Fruit fly (Drosophila melanogaster): ENCODE results near the gene GckIII.

GckIII gene

DNA sequence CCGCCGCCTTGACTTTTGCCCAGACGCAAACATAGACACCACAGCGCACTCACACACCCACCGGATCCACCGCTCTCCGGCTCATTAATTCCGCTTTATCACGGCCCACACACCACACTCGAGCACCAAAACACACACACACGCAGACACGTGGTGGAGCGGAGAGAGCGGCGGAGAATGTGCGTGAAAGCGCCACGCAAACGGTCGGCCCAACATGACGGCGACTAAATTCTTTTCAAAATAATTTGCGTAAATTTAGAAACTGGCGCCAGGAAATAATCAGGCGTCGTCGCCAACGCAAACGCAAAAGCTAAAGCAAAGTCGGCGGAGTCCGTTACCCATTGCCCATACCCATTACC is 25.5 kb upstream of the GckIII start:
- TF ChIP-seq Vsx2 (GFP tag; optimal IDR thresholded peaks at IDR 0.05; ENCODE audit: partially characterized antibody) (no peak), dl (GFP tag; optimal IDR thresholded peaks at IDR 0.05; ENCODE audit: insufficient read depth in 1 of 2, partially characterized antibody in 2 of 2) (peak in 1 of 2 experiments; percentile 27), N (GFP tag; optimal IDR thresholded peaks at IDR 0.05) (no peak), Hr83 (GFP tag; optimal IDR thresholded peaks at IDR 0.05; ENCODE audit: poor library complexity, severe bottlenecking) (no peak), fru (GFP tag; optimal IDR thresholded peaks at IDR 0.05) (no peak), h (GFP tag; optimal IDR thresholded peaks at IDR 0.05) (no peak), usp (GFP tag; optimal IDR thresholded peaks at IDR 0.05) (no peak), CrebA (GFP tag; optimal IDR thresholded peaks at IDR 0.05; ENCODE audit: borderline replicate concordance) (no peak), CG9705 (GFP tag; optimal IDR thresholded peaks at IDR 0.05) (no peak), foxo (GFP tag; optimal IDR thresholded peaks at IDR 0.05) (no peak), Dif (GFP tag; optimal IDR thresholded peaks at IDR 0.05; ENCODE audit: partially characterized antibody) (peak; percentile 34), psq (GFP tag; optimal IDR thresholded peaks at IDR 0.05) (no peak), Myc (optimal IDR thresholded peaks at IDR 0.05) (no peak), Jra (GFP tag; optimal IDR thresholded peaks at IDR 0.05) (no peak)

DNA sequence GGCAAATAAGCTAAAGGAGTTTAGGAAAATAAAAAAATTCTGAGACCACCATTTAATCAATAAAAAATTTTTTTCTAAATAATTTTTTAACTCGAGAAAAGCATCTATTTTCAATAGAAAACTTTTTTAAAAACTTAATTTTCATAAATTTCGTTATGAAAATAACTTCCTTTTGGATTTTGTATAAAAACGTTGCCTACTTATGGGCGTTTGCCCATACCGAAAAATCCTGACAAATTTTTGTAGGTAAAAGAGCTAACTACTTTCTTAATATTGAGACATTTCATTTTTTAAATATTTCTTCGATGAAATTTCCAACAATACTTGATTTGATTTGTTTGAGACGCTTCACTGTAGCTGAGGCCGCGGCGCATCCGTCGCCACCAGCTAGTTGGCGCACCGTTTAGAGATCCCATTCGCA is 25.1 kb upstream of the GckIII start:
- TF ChIP-seq ey (GFP tag; optimal IDR thresholded peaks at IDR 0.05) (peak; percentile 31), Rel (GFP tag; optimal IDR thresholded peaks at IDR 0.05) (no peak), Rel (tag; optimal IDR thresholded peaks at IDR 0.05) (no peak), Hr78 (GFP tag; optimal IDR thresholded peaks at IDR 0.05) (no peak), tai (GFP tag; optimal IDR thresholded peaks at IDR 0.05) (no peak), psq (GFP tag; optimal IDR thresholded peaks at IDR 0.05) (peak; percentile 12), dl (GFP tag; optimal IDR thresholded peaks at IDR 0.05; ENCODE audit: insufficient read depth in 1 of 2, partially characterized antibody in 2 of 2) (no peak), Dfd (GFP tag; optimal IDR thresholded peaks at IDR 0.05) (no peak), br (GFP tag; optimal IDR thresholded peaks at IDR 0.05) (no peak), sv (GFP tag; optimal IDR thresholded peaks at IDR 0.05) (peak; percentile 32), Hr83 (GFP tag; optimal IDR thresholded peaks at IDR 0.05; ENCODE audit: poor library complexity, severe bottlenecking) (no peak), CG9705 (GFP tag; optimal IDR thresholded peaks at IDR 0.05) (no peak), pan (optimal IDR thresholded peaks at IDR 0.05) (no peak), Myc (optimal IDR thresholded peaks at IDR 0.05) (no peak), Sp1 (GFP tag; optimal IDR thresholded peaks at IDR 0.05) (no peak), woc (GFP tag; optimal IDR thresholded peaks at IDR 0.05) (peak; percentile 20), jim (GFP tag; optimal IDR thresholded peaks at IDR 0.05) (no peak), rgr (GFP tag; optimal IDR thresholded peaks at IDR 0.05) (no peak), dsf (GFP tag; optimal IDR thresholded peaks at IDR 0.05; ENCODE audit: borderline replicate concordance) (no peak), foxo (GFP tag; optimal IDR thresholded peaks at IDR 0.05) (peak in 1 of 2 experiments; percentile 20), GATAd (GFP tag; optimal IDR thresholded peaks at IDR 0.05) (no peak), CrebA (GFP tag; optimal IDR thresholded peaks at IDR 0.05; ENCODE audit: borderline replicate concordance) (no peak), dmrt93B (GFP tag; optimal IDR thresholded peaks at IDR 0.05) (no peak), Dif (GFP tag; optimal IDR thresholded peaks at IDR 0.05; ENCODE audit: partially characterized antibody) (no peak), Jra (GFP tag; optimal IDR thresholded peaks at IDR 0.05) (no peak), Hnf4 (GFP tag; optimal IDR thresholded peaks at IDR 0.05) (no peak), Mio (GFP tag; optimal IDR thresholded peaks at IDR 0.05) (no peak), Vsx2 (GFP tag; optimal IDR thresholded peaks at IDR 0.05; ENCODE audit: partially characterized antibody) (no peak), fru (GFP tag; optimal IDR thresholded peaks at IDR 0.05) (peak; percentile 16), sage (GFP tag; optimal IDR thresholded peaks at IDR 0.05) (no peak), Abd-B (GFP tag; optimal IDR thresholded peaks at IDR 0.05) (no peak)

DNA sequence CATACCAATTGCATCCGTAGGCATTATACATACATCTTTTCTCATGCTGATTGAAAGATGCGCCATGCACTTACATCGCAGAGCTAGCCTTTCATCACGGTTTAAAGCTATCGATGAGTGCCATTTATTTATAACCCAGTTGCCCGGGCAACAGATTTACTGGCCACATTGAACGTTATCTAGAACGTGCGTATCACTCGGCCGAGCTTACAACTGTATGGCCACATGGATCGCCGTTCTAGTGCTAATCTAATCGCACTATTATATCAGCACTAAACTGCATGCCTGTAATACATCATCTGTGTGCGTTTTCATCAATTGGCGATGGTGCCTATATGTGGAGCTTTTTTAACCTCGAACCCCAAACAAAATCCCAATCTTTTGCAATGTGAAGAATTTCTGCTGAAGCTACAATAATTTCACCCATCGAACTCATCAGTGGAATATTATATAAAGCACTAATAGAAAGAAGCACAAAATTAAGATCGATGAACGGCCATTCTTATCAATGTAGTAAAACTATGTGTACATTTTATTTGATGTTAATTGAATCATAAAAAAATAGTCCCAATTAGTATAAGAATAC is 24.4 kb upstream of the GckIII start:
- TF ChIP-seq Mio (GFP tag; optimal IDR thresholded peaks at IDR 0.05): no peak
- TF ChIP-seq CG32264 (GFP tag; optimal IDR thresholded peaks at IDR 0.05): no peak
- no peak for TF ChIP-seq HLH106 (tag; optimal IDR thresholded peaks at IDR 0.05)
- TF ChIP-seq usp (GFP tag; optimal IDR thresholded peaks at IDR 0.05): no peak
- TF ChIP-seq rgr (GFP tag; optimal IDR thresholded peaks at IDR 0.05): no peak
- no peak for TF ChIP-seq jim (GFP tag; optimal IDR thresholded peaks at IDR 0.05)
- TF ChIP-seq foxo (GFP tag; optimal IDR thresholded peaks at IDR 0.05): no peak
- TF ChIP-seq Abd-B (GFP tag; optimal IDR thresholded peaks at IDR 0.05): no peak
- TF ChIP-seq br (GFP tag; optimal IDR thresholded peaks at IDR 0.05): no peak

All from whole organism, wandering third instar larva.